Fruit fly (Drosophila melanogaster) whole organism, embryonic: ENCODE measurements around the gene CG13299.
A peak's percentile ranks its signal among the peaks of the same experiment; 100 is the strongest.

Experiments
- Aef1 ChIP-seq: fragments of 200-800 bp; sonication (Bioruptor generic); IDR thresholded peaks from 3 replicates; pipeline ENCODE4 v1.3.6; 2022; ENCODE audit warnings: missing biosample characterization, missing genetic modification characterization
- CG10209 ChIP-seq: fragments of 200-800 bp; sonication (Bioruptor generic); optimal IDR thresholded peaks from 3 replicates; lab custom pipeline; 2017; ENCODE audit warnings: missing biosample characterization, mild to moderate bottlenecking, missing genetic modification characterization, missing genetic modification reagents
- CG10959 ChIP-seq: fragments of 200-800 bp; sonication (Bioruptor generic); IDR thresholded peaks from 2 replicates; pipeline ENCODE4 v1.3.6; 2022; ENCODE audit warnings: missing biosample characterization, missing genetic modification characterization
- CG12155 ChIP-seq: fragments of 200-800 bp; sonication (Bioruptor generic); optimal IDR thresholded peaks from 3 replicates; lab custom pipeline; 2016; ENCODE audit warnings: missing biosample characterization, missing genetic modification characterization
- CG12659 ChIP-seq: fragments of 200-800 bp; sonication (Bioruptor generic); optimal IDR thresholded peaks from 3 replicates; lab custom pipeline; 2017; ENCODE audit warnings: mild to moderate bottlenecking, missing biosample characterization, missing genetic modification reagents, missing genetic modification characterization
- CG12744 ChIP-seq: fragments of 200-800 bp; sonication (Bioruptor generic); optimal IDR thresholded peaks from 2 replicates; lab custom pipeline; 2016; ENCODE audit warnings: missing biosample characterization, missing genetic modification characterization
- CG13424 ChIP-seq: fragments of 200-800 bp; sonication (Bioruptor generic); optimal IDR thresholded peaks from 2 replicates; lab custom pipeline; 2019; ENCODE audit warnings: missing biosample characterization, mild to moderate bottlenecking, missing genetic modification characterization, moderate library complexity
- CG15696 ChIP-seq: fragments of 200-800 bp; sonication (Bioruptor generic); optimal IDR thresholded peaks from 2 replicates; lab custom pipeline; 2019; ENCODE audit warnings: missing biosample characterization, mild to moderate bottlenecking, missing genetic modification characterization, moderate library complexity
- CG1832 ChIP-seq: fragments of 200-800 bp; sonication (Bioruptor generic); optimal IDR thresholded peaks from 2 replicates; lab custom pipeline; 2017; ENCODE audit warnings: missing biosample characterization, mild to moderate bottlenecking, missing genetic modification characterization, inconsistent platforms
- CG2875 ChIP-seq: fragments of 200-800 bp; sonication (Bioruptor generic); optimal IDR thresholded peaks from 2 replicates; lab custom pipeline; 2017; ENCODE audit warnings: missing biosample characterization, mild to moderate bottlenecking, missing genetic modification characterization, missing genetic modification reagents
- CG32767 ChIP-seq: fragments of 200-800 bp; sonication (Bioruptor generic); IDR thresholded peaks from 2 replicates; pipeline ENCODE4 v1.3.6; 2022; ENCODE audit warnings: missing biosample characterization, missing genetic modification characterization
- CG34224 ChIP-seq: fragments of 200-800 bp; sonication (Bioruptor generic); IDR thresholded peaks from 3 replicates; pipeline ENCODE4 v1.3.6; 2022; ENCODE audit warnings: missing biosample characterization, missing genetic modification characterization; ENCODE audit not compliant: partially characterized antibody
- CG34422 ChIP-seq: fragments of 200-800 bp; sonication (Bioruptor generic); IDR thresholded peaks from 3 replicates; pipeline ENCODE4 v1.3.6; 2022; ENCODE audit warnings: missing biosample characterization, missing genetic modification characterization
- CG3838 ChIP-seq: fragments of 200-800 bp; sonication (Bioruptor generic); optimal IDR thresholded peaks from 3 replicates; lab custom pipeline; 2016; ENCODE audit warnings: missing biosample characterization, missing genetic modification characterization
- CG4820 ChIP-seq: fragments of 200-800 bp; sonication (Bioruptor generic); optimal IDR thresholded peaks from 3 replicates; lab custom pipeline; 2016; ENCODE audit warnings: missing biosample characterization, missing genetic modification characterization
- CG7556 ChIP-seq: fragments of 200-800 bp; sonication (Bioruptor generic); optimal IDR thresholded peaks from 2 replicates; lab custom pipeline; 2017; ENCODE audit warnings: missing biosample characterization, mild to moderate bottlenecking, missing genetic modification characterization
- CG8359 ChIP-seq: fragments of 200-800 bp; sonication (Bioruptor generic); optimal IDR thresholded peaks from 2 replicates; lab custom pipeline; 2017; ENCODE audit warnings: missing biosample characterization, mild to moderate bottlenecking, missing genetic modification characterization, borderline replicate concordance
- CG9817 ChIP-seq: fragments of 200-800 bp; sonication (Bioruptor generic); optimal IDR thresholded peaks from 2 replicates; lab custom pipeline; 2018; ENCODE audit warnings: missing biosample characterization, mild to moderate bottlenecking, missing genetic modification characterization, moderate library complexity
- CHES-1-like ChIP-seq: fragments of 200-800 bp; sonication (Bioruptor generic); optimal IDR thresholded peaks from 2 replicates; lab custom pipeline; 2016; ENCODE audit warnings: missing biosample characterization, missing genetic modification characterization
- Chrac-16 ChIP-seq: fragments of 200-800 bp; sonication (Bioruptor generic); optimal IDR thresholded peaks from 3 replicates; lab custom pipeline; 2016; ENCODE audit warnings: missing biosample characterization, missing genetic modification characterization
- D ChIP-seq, 2 experiments: fragments of 200-800 bp in 1 of 2; fragments of >200 bp in 1 of 2; sonication (Bioruptor generic) in 1 of 2; optimal IDR thresholded peaks; 2 replicates in 1 of 2; 3 replicates in 1 of 2; lab custom pipeline; 2017; ENCODE audit warnings: mild to moderate bottlenecking in 1 of 2, missing biosample characterization in 1 of 2, missing genetic modification characterization in 1 of 2, missing genetic modification reagents in 1 of 2
- Dad ChIP-seq: fragments of 200-800 bp; sonication (Bioruptor generic); optimal IDR thresholded peaks from 3 replicates; lab custom pipeline; 2016; ENCODE audit warnings: missing biosample characterization, missing genetic modification characterization
- Eip74EF ChIP-seq, 2 experiments: fragments of 200-800 bp in 1 of 2; fragments of >200 bp in 1 of 2; sonication (Bioruptor generic) in 1 of 2; optimal IDR thresholded peaks; 2 replicates each; lab custom pipeline; 2017 to 2019; ENCODE audit warnings: missing biosample characterization in 2 of 2, missing genetic modification characterization in 2 of 2, mild to moderate bottlenecking in 1 of 2, moderate library complexity in 1 of 2
- Fer3 ChIP-seq: fragments of 200-800 bp; sonication (Bioruptor generic); optimal IDR thresholded peaks from 2 replicates; lab custom pipeline; 2018; ENCODE audit warnings: missing biosample characterization, mild to moderate bottlenecking, missing genetic modification characterization, moderate library complexity
- HLH54F ChIP-seq: fragments of 200-800 bp; sonication (Bioruptor generic); optimal IDR thresholded peaks from 3 replicates; lab custom pipeline; 2016; ENCODE audit warnings: missing biosample characterization, missing genetic modification characterization
- HmgZ ChIP-seq: fragments of 200-800 bp; sonication (Bioruptor generic); optimal IDR thresholded peaks from 2 replicates; lab custom pipeline; 2018; ENCODE audit warnings: missing biosample characterization, mild to moderate bottlenecking, missing genetic modification characterization
- Hsf ChIP-seq: fragments of 200-800 bp; sonication (Bioruptor generic); optimal IDR thresholded peaks from 3 replicates; lab custom pipeline; 2016; ENCODE audit warnings: missing biosample characterization, missing genetic modification characterization
- MESR4 ChIP-seq: fragments of 200-800 bp; sonication (Bioruptor generic); optimal IDR thresholded peaks from 2 replicates; lab custom pipeline; 2018; ENCODE audit warnings: missing biosample characterization, mild to moderate bottlenecking, missing genetic modification characterization, moderate library complexity
- Myb ChIP-seq: fragments of 200-800 bp; sonication (Bioruptor generic); optimal IDR thresholded peaks from 2 replicates; lab custom pipeline; 2016; ENCODE audit warnings: missing biosample characterization, missing genetic modification characterization
- Nf-YA ChIP-seq: fragments of 200-800 bp; sonication (Bioruptor generic); IDR thresholded peaks from 2 replicates; pipeline ENCODE4 v1.3.6; 2022; ENCODE audit warnings: missing biosample characterization, missing genetic modification characterization
- Ptx1 ChIP-seq: fragments of 200-800 bp; sonication (Bioruptor generic); IDR thresholded peaks from 2 replicates; pipeline ENCODE4 v1.3.6; 2022; ENCODE audit warnings: missing biosample characterization, missing genetic modification characterization
- Sox102F ChIP-seq: fragments of 200-800 bp; sonication (Bioruptor generic); optimal IDR thresholded peaks from 2 replicates; lab custom pipeline; 2018; ENCODE audit warnings: missing biosample characterization, mild to moderate bottlenecking, missing genetic modification characterization, moderate library complexity
- Ssrp ChIP-seq: fragments of 200-800 bp; sonication (Bioruptor generic); optimal IDR thresholded peaks from 2 replicates; lab custom pipeline; 2018; ENCODE audit warnings: missing biosample characterization, mild to moderate bottlenecking, missing genetic modification characterization, moderate library complexity
- amos ChIP-seq: fragments of 200-800 bp; sonication (Bioruptor generic); IDR thresholded peaks from 2 replicates; pipeline ENCODE4 v1.3.6; 2022; ENCODE audit warnings: missing biosample characterization, missing genetic modification characterization; ENCODE audit not compliant: partially characterized antibody
- btn ChIP-seq: fragments of 200-800 bp; sonication (Bioruptor generic); optimal IDR thresholded peaks from 2 replicates; lab custom pipeline; 2016; ENCODE audit warnings: missing biosample characterization, missing genetic modification characterization
- chn ChIP-seq: fragments of 200-800 bp; sonication (Bioruptor generic); optimal IDR thresholded peaks from 2 replicates; lab custom pipeline; 2016; ENCODE audit warnings: missing biosample characterization, missing genetic modification characterization
- crol ChIP-seq: fragments of 200-800 bp; sonication (Bioruptor generic); IDR thresholded peaks from 2 replicates; pipeline ENCODE4 v1.3.6; 2022; ENCODE audit warnings: missing biosample characterization, missing genetic modification characterization
- dati ChIP-seq: fragments of 200-800 bp; sonication (Bioruptor generic); IDR thresholded peaks from 2 replicates; pipeline ENCODE4 v1.3.6; 2022; ENCODE audit warnings: missing biosample characterization, missing genetic modification characterization
- gsb-n ChIP-seq: fragments of 200-800 bp; sonication (Bioruptor generic); optimal IDR thresholded peaks from 3 replicates; lab custom pipeline; 2018; ENCODE audit warnings: missing biosample characterization, mild to moderate bottlenecking, missing genetic modification characterization
- jumu ChIP-seq: fragments of 200-800 bp; sonication (Bioruptor generic); optimal IDR thresholded peaks from 3 replicates; lab custom pipeline; 2016; ENCODE audit warnings: missing biosample characterization, missing genetic modification characterization
- kah ChIP-seq: fragments of 200-800 bp; sonication (Bioruptor generic); optimal IDR thresholded peaks from 2 replicates; lab custom pipeline; 2018; ENCODE audit warnings: missing biosample characterization, mild to moderate bottlenecking, missing genetic modification characterization
- knrl ChIP-seq: fragments of 200-800 bp; sonication (Bioruptor generic); IDR thresholded peaks from 3 replicates; pipeline ENCODE4 v1.3.6; 2022; ENCODE audit warnings: missing biosample characterization, missing genetic modification characterization; ENCODE audit not compliant: partially characterized antibody
- nom ChIP-seq: fragments of 200-800 bp; sonication (Bioruptor generic); optimal IDR thresholded peaks from 2 replicates; lab custom pipeline; 2017; ENCODE audit warnings: missing biosample characterization, missing genetic modification characterization, mild to moderate bottlenecking, moderate library complexity, missing genetic modification reagents
- oc ChIP-seq: fragments of 200-800 bp; sonication (Bioruptor generic); optimal IDR thresholded peaks from 2 replicates; lab custom pipeline; 2018; ENCODE audit warnings: missing biosample characterization, mild to moderate bottlenecking, missing genetic modification characterization, moderate library complexity
- otp ChIP-seq: fragments of 200-800 bp; sonication (Bioruptor generic); IDR thresholded peaks from 3 replicates; pipeline ENCODE4, ENCODE4 v1.3.6; 2022; ENCODE audit warnings: missing biosample characterization, missing genetic modification characterization
- peb ChIP-seq: fragments of 200-800 bp; sonication (Bioruptor generic); IDR thresholded peaks from 2 replicates; pipeline ENCODE4 v1.3.6; 2022; ENCODE audit warnings: missing biosample characterization, missing genetic modification characterization
- run ChIP-seq: fragments of 200-800 bp; sonication (Bioruptor generic); optimal IDR thresholded peaks from 3 replicates; lab custom pipeline; 2018; ENCODE audit warnings: missing biosample characterization, mild to moderate bottlenecking, missing genetic modification characterization
- so ChIP-seq: fragments of 200-800 bp; sonication (Bioruptor generic); IDR thresholded peaks from 3 replicates; pipeline ENCODE4 v1.3.6; 2022; ENCODE audit warnings: missing biosample characterization, missing genetic modification characterization
- stc ChIP-seq: fragments of 200-800 bp; sonication (Bioruptor generic); IDR thresholded peaks from 2 replicates; pipeline ENCODE4 v1.3.6; 2022; ENCODE audit warnings: missing biosample characterization, missing genetic modification characterization

CG13299 gene

dm6 chr3L:6217212-6217611, 14.9 kb downstream of the CG13299 start (continued):
- TF ChIP-seq kah = peak; percentile 16
- no peak for TF ChIP-seq amos
- TF ChIP-seq jumu (GFP tag; lab: Kevin White, UChicago) = no peak
- TF ChIP-seq peb (GFP tag; lab: Robert Waterston, UW) = peak; percentile 70
- no peak for TF ChIP-seq nom (GFP tag; lab: Kevin White, UChicago)
- no peak for TF ChIP-seq MESR4
- TF ChIP-seq Myb (GFP tag; lab: Kevin White, UChicago) = peak; percentile 6
- peak; percentile 29 for TF ChIP-seq CG9817
- TF ChIP-seq knrl (GFP tag; lab: Robert Waterston, UW) = no peak
- TF ChIP-seq so (GFP tag; lab: Robert Waterston, UW) = 0 out of 3 replicates have a peak, but pooled peaks have one; percentile 28
- TF ChIP-seq Nf-YA (GFP tag; lab: Robert Waterston, UW) = peak; percentile 58
- TF ChIP-seq oc (tag; lab: Kevin White, UChicago) = peak; percentile 81
- no peak for TF ChIP-seq CG12744 (GFP tag; lab: Kevin White, UChicago)
- peak; percentile 83 for TF ChIP-seq Sox102F (GFP tag; lab: Kevin White, UChicago)
- peak; percentile 83 for TF ChIP-seq Ssrp (tag; lab: Kevin White, UChicago)
- TF ChIP-seq Aef1 (GFP tag; lab: Robert Waterston, UW) = peak; percentile 49; the same call in 1 of the 3 replicates
- TF ChIP-seq CG13424 = peak; percentile 71
- peak; percentile 74; the same call in 1 of the 2 replicates for TF ChIP-seq stc (GFP tag; lab: Robert Waterston, UW)
- 0 out of 2 replicates have a peak, but pooled peaks have one; percentile 38 for TF ChIP-seq dati (GFP tag; lab: Robert Waterston, UW)
- no peak for TF ChIP-seq CG3838 (GFP tag; lab: Kevin White, UChicago)
- peak; percentile 45 for TF ChIP-seq chn
- TF ChIP-seq Fer3 (tag; lab: Kevin White, UChicago) = peak; percentile 59
- TF ChIP-seq CG4820 (GFP tag; lab: Kevin White, UChicago) = peak; percentile 72
- no peak for TF ChIP-seq CG34224 (GFP tag; lab: Robert Waterston, UW)
- peak; percentile 58 for TF ChIP-seq CG34422 (GFP tag; lab: Robert Waterston, UW)
- peak; percentile 24 for TF ChIP-seq run (tag; lab: Kevin White, UChicago)
- TF ChIP-seq HLH54F (GFP tag; lab: Kevin White, UChicago) = no peak
- 0 out of 3 replicates have a peak, but pooled peaks have one; percentile 16 for TF ChIP-seq otp (GFP tag; lab: Robert Waterston, UW)
- peak; percentile 22 for TF ChIP-seq HmgZ
- TF ChIP-seq btn (GFP tag; lab: Kevin White, UChicago) = peak; percentile 2
- TF ChIP-seq CG12155 (GFP tag; lab: Kevin White, UChicago) = peak; percentile 12
- TF ChIP-seq CG2875 (GFP tag; lab: Kevin White, UChicago) = peak; percentile 50
- TF ChIP-seq Chrac-16 = peak; percentile 63
- no peak for TF ChIP-seq CHES-1-like (GFP tag; lab: Kevin White, UChicago)
- TF ChIP-seq CG10959 (GFP tag; lab: Robert Waterston, UW) = peak; percentile 66; the same call in 1 of the 2 replicates
- TF ChIP-seq Dad (GFP tag; lab: Kevin White, UChicago) = peak; percentile 13
- peak; percentile 78 for TF ChIP-seq Ptx1 (GFP tag; lab: Robert Waterston, UW)
- TF ChIP-seq CG32767 (GFP tag; lab: Robert Waterston, UW) = peak; percentile 83
- TF ChIP-seq CG7556 (GFP tag; lab: Kevin White, UChicago) = peak; percentile 65
- TF ChIP-seq CG1832 = no peak
- TF ChIP-seq CG15696 (tag; lab: Kevin White, UChicago) = peak; percentile 55
- TF ChIP-seq CG12659 (GFP tag; lab: Kevin White, UChicago) = peak; percentile 41
- TF ChIP-seq D (optimal IDR thresholded peaks at IDR 0.05; lab: Kevin White, UChicago) = no peak
- TF ChIP-seq D (GFP tag; optimal IDR thresholded peaks at IDR 0.05; lab: Kevin White, UChicago) = peak; percentile 64
- TF ChIP-seq Hsf = peak; percentile 65
- TF ChIP-seq CG10209 (GFP tag; lab: Kevin White, UChicago) = peak; percentile 13
- TF ChIP-seq crol (GFP tag; lab: Robert Waterston, UW) = no peak
- TF ChIP-seq gsb-n (tag; lab: Kevin White, UChicago) = peak; percentile 84
- TF ChIP-seq Eip74EF (GFP tag; optimal IDR thresholded peaks at IDR 0.05; lab: Kevin White, UChicago) = peak in 1 of 2 experiments; percentile 50
- TF ChIP-seq CG8359 = peak; percentile 37
